Fruit fly (Drosophila melanogaster) whole organism, wandering third instar larva: ENCODE measurements around the gene TM9SF4.
A peak's percentile ranks its signal among the peaks of the same experiment; 100 is the strongest.

Experiments used
- Abd-B ChIP-seq: fragments of >200 bp; optimal IDR thresholded peaks from 2 replicates; lab custom pipeline; 2017; ENCODE audit warnings: missing biosample characterization, missing genetic modification characterization
- CG32264 ChIP-seq: fragments of 200-800 bp; sonication (Bioruptor generic); optimal IDR thresholded peaks from 2 replicates; lab custom pipeline; 2016; ENCODE audit warnings: missing biosample characterization, missing genetic modification characterization
- CG9705 ChIP-seq: fragments of 200-800 bp; sonication (Bioruptor generic); optimal IDR thresholded peaks from 2 replicates; lab custom pipeline; 2018; ENCODE audit warnings: missing biosample characterization, mild to moderate bottlenecking, missing genetic modification characterization
- Dfd ChIP-seq: fragments of >200 bp; optimal IDR thresholded peaks from 2 replicates; lab custom pipeline; 2017; ENCODE audit warnings: missing biosample characterization, missing genetic modification characterization
- Dif ChIP-seq: fragments of 200-275, 200-300 bp; sonication (Bioruptor generic); optimal IDR thresholded peaks from 2 replicates; lab custom pipeline; 2018; ENCODE audit warnings: missing biosample characterization, missing genetic modification characterization; ENCODE audit not compliant: partially characterized antibody
- GATAd ChIP-seq: sonication (Bioruptor generic); optimal IDR thresholded peaks from 2 replicates; lab custom pipeline; 2016; ENCODE audit warnings: missing biosample characterization, missing genetic modification characterization
- HLH106 ChIP-seq: fragments of 200-800 bp; optimal IDR thresholded peaks from 3 replicates; lab custom pipeline; 2019; ENCODE audit warnings: missing biosample characterization, mild to moderate bottlenecking, missing genetic modification characterization, moderate library complexity
- Hnf4 ChIP-seq: fragments of 200-800 bp; sonication (Bioruptor generic); optimal IDR thresholded peaks from 2 replicates; lab custom pipeline; 2016; ENCODE audit warnings: missing biosample characterization, mild to moderate bottlenecking, missing genetic modification characterization
- Hr78 ChIP-seq: fragments of >200 bp; optimal IDR thresholded peaks from 2 replicates; lab custom pipeline; 2017; ENCODE audit warnings: missing biosample characterization, missing genetic modification characterization
- Hr83 ChIP-seq: fragments of 200-300 bp; sonication (Bioruptor generic); optimal IDR thresholded peaks from 2 replicates; lab custom pipeline; 2016; ENCODE audit warnings: missing biosample characterization, mild to moderate bottlenecking, missing genetic modification characterization, moderate library complexity; ENCODE audit not compliant: poor library complexity, severe bottlenecking
- Jra ChIP-seq: sonication (Bioruptor generic); optimal IDR thresholded peaks from 2 replicates; lab custom pipeline; 2016; ENCODE audit warnings: missing biosample characterization, missing genetic modification characterization
- Myc ChIP-seq: fragments of >200 bp; optimal IDR thresholded peaks from 2 replicates; lab custom pipeline; 2017
- N ChIP-seq: fragments of >200 bp; optimal IDR thresholded peaks from 2 replicates; lab custom pipeline; 2018; ENCODE audit warnings: missing biosample characterization, missing external identifiers, missing genetic modification characterization
- OdsH ChIP-seq: fragments of 200-800 bp; sonication (Bioruptor generic); optimal IDR thresholded peaks from 2 replicates; lab custom pipeline; 2016; ENCODE audit warnings: missing biosample characterization, mild to moderate bottlenecking, missing genetic modification characterization
- Rel ChIP-seq, 2 experiments: fragments of 200-800 bp; sonication (Bioruptor generic) in 1 of 2; optimal IDR thresholded peaks; 2 replicates in 1 of 2; 3 replicates in 1 of 2; lab custom pipeline; 2016 to 2019; ENCODE audit warnings: mild to moderate bottlenecking in 2 of 2, missing biosample characterization in 2 of 2, missing genetic modification characterization in 2 of 2, moderate library complexity in 1 of 2
- Sp1 ChIP-seq: fragments of 200-800 bp; sonication (Bioruptor generic); optimal IDR thresholded peaks from 3 replicates; lab custom pipeline; 2019; ENCODE audit warnings: missing biosample characterization, mild to moderate bottlenecking, missing genetic modification characterization, moderate library complexity
- Vsx2 ChIP-seq: fragments of 200-300, 225-300 bp; sonication (Bioruptor generic); optimal IDR thresholded peaks from 2 replicates; lab custom pipeline; 2018; ENCODE audit warnings: missing biosample characterization, missing genetic modification characterization; ENCODE audit not compliant: partially characterized antibody
- br ChIP-seq: fragments of 200-800 bp; sonication (Bioruptor generic); optimal IDR thresholded peaks from 2 replicates; lab custom pipeline; 2016; ENCODE audit warnings: missing biosample characterization, missing genetic modification characterization
- dl ChIP-seq, 2 experiments: fragments of 175-275, 200-275 bp in 1 of 2; fragments of 200-275 bp in 1 of 2; sonication (Bioruptor generic); optimal IDR thresholded peaks; lab custom pipeline; 2018; ENCODE audit warnings: mild to moderate bottlenecking in 2 of 2, missing biosample characterization in 2 of 2, missing genetic modification characterization in 2 of 2, moderate library complexity in 2 of 2; ENCODE audit not compliant: partially characterized antibody in 2 of 2, insufficient read depth in 1 of 2
- dsf ChIP-seq: sonication (Bioruptor generic); optimal IDR thresholded peaks from 2 replicates; lab custom pipeline; 2016; ENCODE audit warnings: missing biosample characterization, missing genetic modification characterization, borderline replicate concordance
- ey ChIP-seq: fragments of 200-800 bp; sonication (Bioruptor generic); optimal IDR thresholded peaks from 2 replicates; lab custom pipeline; 2016; ENCODE audit warnings: missing biosample characterization, missing genetic modification characterization
- foxo ChIP-seq, 2 experiments: fragments of 200-800 bp; sonication (Bioruptor generic); optimal IDR thresholded peaks; 2 replicates in 1 of 2; 3 replicates in 1 of 2; lab custom pipeline; 2016 to 2017; ENCODE audit warnings: missing biosample characterization in 2 of 2, missing genetic modification characterization in 2 of 2
- fru ChIP-seq: fragments of 200-800 bp; sonication (Bioruptor generic); optimal IDR thresholded peaks from 3 replicates; lab custom pipeline; 2016; ENCODE audit warnings: missing biosample characterization, mild to moderate bottlenecking, missing genetic modification characterization
- h ChIP-seq: fragments of 200-800 bp; sonication (Bioruptor generic); optimal IDR thresholded peaks from 3 replicates; lab custom pipeline; 2016; ENCODE audit warnings: missing biosample characterization, mild to moderate bottlenecking, missing genetic modification characterization
- jim ChIP-seq: fragments of 175-275, 200-325 bp; sonication (Bioruptor generic); optimal IDR thresholded peaks from 2 replicates; lab custom pipeline; 2016; ENCODE audit warnings: missing biosample characterization, mild to moderate bottlenecking, missing genetic modification characterization
- lola ChIP-seq: fragments of >200 bp; optimal IDR thresholded peaks from 2 replicates; lab custom pipeline; 2017; ENCODE audit warnings: missing biosample characterization, missing genetic modification characterization
- pan ChIP-seq: fragments of >200 bp; optimal IDR thresholded peaks from 2 replicates; lab custom pipeline; 2017
- psq ChIP-seq: fragments of 200-800 bp; sonication (Bioruptor generic); optimal IDR thresholded peaks from 3 replicates; lab custom pipeline; 2017; ENCODE audit warnings: missing biosample characterization, mild to moderate bottlenecking, missing genetic modification characterization, moderate library complexity
- rgr ChIP-seq: fragments of 200-800 bp; sonication (Bioruptor generic); optimal IDR thresholded peaks from 3 replicates; lab custom pipeline; 2016; ENCODE audit warnings: missing biosample characterization, mild to moderate bottlenecking, missing genetic modification characterization
- sage ChIP-seq: fragments of 200-800 bp; sonication (Bioruptor generic); optimal IDR thresholded peaks from 2 replicates; lab custom pipeline; 2016; ENCODE audit warnings: missing biosample characterization, mild to moderate bottlenecking, missing genetic modification characterization
- tai ChIP-seq: sonication (Bioruptor generic); optimal IDR thresholded peaks from 2 replicates; lab custom pipeline; 2016; ENCODE audit warnings: missing biosample characterization, missing genetic modification characterization
- usp ChIP-seq: fragments of >200 bp; optimal IDR thresholded peaks from 2 replicates; lab custom pipeline; 2017; ENCODE audit warnings: missing biosample characterization, missing genetic modification characterization
- woc ChIP-seq: sonication (Bioruptor generic); optimal IDR thresholded peaks from 2 replicates; lab custom pipeline; 2016; ENCODE audit warnings: missing biosample characterization, mild to moderate bottlenecking, missing genetic modification characterization

TM9SF4 gene

dm6 chr2L:13746652-13747051 lies at the start of gene TM9SF4:
Gene TM9SF4 (plus strand): TSS chr2L:13746952.
- no peak for TF ChIP-seq Sp1 (GFP tag; lab: Kevin White, UChicago)
- TF ChIP-seq Dfd (GFP tag; lab: Kevin White, UChicago), result no peak
- TF ChIP-seq lola (GFP tag; lab: Kevin White, UChicago), result no peak
- no peak for TF ChIP-seq pan
- no peak for TF ChIP-seq foxo (GFP tag; optimal IDR thresholded peaks at IDR 0.05; lab: Kevin White, UChicago)
- no peak for TF ChIP-seq Dif (GFP tag; lab: Kevin White, UChicago)
- TF ChIP-seq Hr83 (GFP tag; lab: Kevin White, UChicago), result no peak
- no peak for TF ChIP-seq dl (GFP tag; optimal IDR thresholded peaks at IDR 0.05; lab: Kevin White, UChicago; ENCODE audit: insufficient read depth in 1 of 2, partially characterized antibody in 2 of 2)
- TF ChIP-seq Abd-B (GFP tag; lab: Kevin White, UChicago), result no peak
- no peak for TF ChIP-seq HLH106
- TF ChIP-seq Vsx2 (GFP tag; lab: Kevin White, UChicago), result no peak
- TF ChIP-seq ey (GFP tag; lab: Kevin White, UChicago), result no peak
- TF ChIP-seq woc (GFP tag; lab: Kevin White, UChicago), result no peak
- TF ChIP-seq Jra, result no peak
- no peak for TF ChIP-seq Rel (GFP tag; optimal IDR thresholded peaks at IDR 0.05; lab: Kevin White, UChicago)
- TF ChIP-seq Rel (tag; optimal IDR thresholded peaks at IDR 0.05; lab: Kevin White, UChicago), result no peak
- TF ChIP-seq br (GFP tag; lab: Kevin White, UChicago), result no peak
- TF ChIP-seq psq (GFP tag; lab: Kevin White, UChicago), result no peak
- no peak for TF ChIP-seq Hr78 (GFP tag; lab: Kevin White, UChicago)
- no peak for TF ChIP-seq fru (GFP tag; lab: Kevin White, UChicago)
- TF ChIP-seq, all 38 proteins: peak for 0

DNA sequence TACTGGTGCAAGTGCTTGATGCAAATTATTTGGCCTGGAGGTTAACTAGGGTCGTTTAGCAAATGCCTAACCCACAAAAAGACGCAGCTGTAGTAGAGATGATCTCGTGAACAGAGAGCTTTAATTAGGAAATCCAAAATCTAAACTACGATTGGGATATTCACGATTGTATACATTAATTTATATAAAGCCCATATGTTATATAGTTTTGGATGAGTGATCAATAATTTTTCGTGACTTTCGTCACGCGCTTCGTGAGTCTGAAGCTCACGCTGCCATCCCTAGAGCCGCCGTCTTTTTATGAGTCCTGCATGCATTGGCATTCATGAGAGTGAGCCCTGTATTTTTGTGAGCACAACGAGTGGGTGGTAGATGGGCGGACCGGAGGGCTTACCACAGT lies 47.7 kb upstream of the TM9SF4 start:
- TF ChIP-seq dl (GFP tag; optimal IDR thresholded peaks at IDR 0.05; lab: Kevin White, UChicago; ENCODE audit: insufficient read depth in 1 of 2, partially characterized antibody in 2 of 2), result no peak
- TF ChIP-seq Vsx2 (GFP tag; lab: Kevin White, UChicago), result no peak
- TF ChIP-seq h, result peak; percentile 28
- TF ChIP-seq fru (GFP tag; lab: Kevin White, UChicago), result peak; percentile 21
- TF ChIP-seq woc (GFP tag; lab: Kevin White, UChicago), result no peak
- TF ChIP-seq dsf, result no peak
- peak; percentile 11 for TF ChIP-seq HLH106
- no peak for TF ChIP-seq sage (GFP tag; lab: Kevin White, UChicago)
- no peak for TF ChIP-seq usp
- no peak for TF ChIP-seq Hr83 (GFP tag; lab: Kevin White, UChicago)
- no peak for TF ChIP-seq OdsH (GFP tag; lab: Kevin White, UChicago)
- no peak for TF ChIP-seq Jra
- no peak for TF ChIP-seq CG32264 (GFP tag; lab: Kevin White, UChicago)
- TF ChIP-seq Sp1 (GFP tag; lab: Kevin White, UChicago), result no peak
- TF ChIP-seq ey (GFP tag; lab: Kevin White, UChicago), result no peak
- peak in 1 of 2 experiments; percentile 11 for TF ChIP-seq foxo (GFP tag; optimal IDR thresholded peaks at IDR 0.05; lab: Kevin White, UChicago)

DNA sequence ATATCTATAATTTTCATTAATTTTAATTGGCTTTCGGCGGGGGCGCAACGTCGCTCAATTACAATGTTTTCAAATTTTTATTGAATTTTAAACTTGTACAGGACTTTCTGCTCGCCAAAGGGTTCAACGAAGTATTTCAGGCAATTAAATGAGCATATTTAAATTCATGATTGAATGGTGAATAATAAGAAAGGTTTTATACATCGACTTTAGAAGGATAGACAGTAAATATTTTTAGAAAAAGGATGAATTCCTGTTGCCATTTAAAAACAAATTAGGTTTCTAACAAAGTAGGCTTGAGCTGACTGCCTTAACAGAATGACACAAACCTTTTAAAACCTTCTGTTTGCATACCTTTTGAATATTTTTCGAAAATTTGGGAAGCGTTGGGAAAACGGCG lies 38.8 kb upstream of the TM9SF4 start, which contains the start of gene Gpo3:
Gene Gpo3 (plus strand): TSS at position 301 of the 400 bp plus-strand sequence.
- TF ChIP-seq pan (no peak), GATAd (GFP tag; lab: Kevin White, UChicago) (no peak), jim (GFP tag; lab: Kevin White, UChicago) (no peak), Abd-B (GFP tag; lab: Kevin White, UChicago) (no peak), dsf (no peak), OdsH (GFP tag; lab: Kevin White, UChicago) (no peak), br (GFP tag; lab: Kevin White, UChicago) (no peak), sage (GFP tag; lab: Kevin White, UChicago) (no peak), Hnf4 (no peak), woc (GFP tag; lab: Kevin White, UChicago) (no peak), N (GFP tag; lab: Kevin White, UChicago) (no peak), CG32264 (GFP tag; lab: Kevin White, UChicago) (no peak), h (no peak), psq (GFP tag; lab: Kevin White, UChicago) (no peak), foxo (GFP tag; optimal IDR thresholded peaks at IDR 0.05; lab: Kevin White, UChicago) (no peak), rgr (GFP tag; lab: Kevin White, UChicago) (no peak), Hr78 (GFP tag; lab: Kevin White, UChicago) (no peak), Myc (no peak), tai (GFP tag; lab: Kevin White, UChicago) (no peak)

- TF ChIP-seq OdsH (GFP tag; lab: Kevin White, UChicago) (no peak), CG9705 (GFP tag; lab: Kevin White, UChicago) (no peak)
These were observed 29.6 kb upstream of the TM9SF4 start, which contains the start of gene DIP-kappa for dm6 chr2L:13717121-13717520. Gene DIP-kappa (minus strand): TSS chr2L:13717320.
